Fruit fly (Drosophila melanogaster) whole organism, embryonic: Measurements from ENCODE around the gene et.

Experiments used
- Atf3 ChIP-seq: fragments of 200-800 bp; sonication (Bioruptor generic); optimal IDR thresholded peaks from 3 replicates; lab custom pipeline; 2016; ENCODE audit warnings: missing biosample characterization, missing genetic modification characterization
- BtbVII ChIP-seq: fragments of 200-800 bp; sonication (Bioruptor generic); optimal IDR thresholded peaks from 3 replicates; lab custom pipeline; 2017; ENCODE audit warnings: missing biosample characterization, mild to moderate bottlenecking, missing genetic modification characterization
- CG10147 ChIP-seq: fragments of 200-800 bp; sonication (Bioruptor generic); optimal IDR thresholded peaks from 2 replicates; lab custom pipeline; 2019; ENCODE audit warnings: missing biosample characterization, mild to moderate bottlenecking, missing genetic modification characterization, moderate library complexity
- CG11085 ChIP-seq: fragments of 200-800 bp; sonication (Bioruptor generic); IDR thresholded peaks from 2 replicates; pipeline ENCODE4 v1.3.6; 2022; ENCODE audit warnings: missing biosample characterization, missing genetic modification characterization
- CG12299 ChIP-seq: fragments of 200-800 bp; sonication (Bioruptor generic); optimal IDR thresholded peaks from 2 replicates; lab custom pipeline; 2018; ENCODE audit warnings: missing biosample characterization, mild to moderate bottlenecking, missing genetic modification characterization
- CG1233 ChIP-seq: fragments of 200-800 bp; sonication (Bioruptor generic); optimal IDR thresholded peaks from 4 replicates; lab custom pipeline; 2018; ENCODE audit warnings: missing biosample characterization, mild to moderate bottlenecking, missing genetic modification characterization
- CG17328 ChIP-seq: fragments of 200-800 bp; sonication (Bioruptor generic); IDR thresholded peaks from 2 replicates; pipeline ENCODE4 v1.3.6; 2022; ENCODE audit warnings: missing biosample characterization, missing genetic modification characterization
- CG17359 ChIP-seq: fragments of 200-800 bp; sonication (Bioruptor generic); optimal IDR thresholded peaks from 3 replicates; lab custom pipeline; 2018; ENCODE audit warnings: missing biosample characterization, mild to moderate bottlenecking, missing genetic modification characterization, moderate library complexity
- CG17829 ChIP-seq: fragments of 200-800 bp; optimal IDR thresholded peaks from 2 replicates; lab custom pipeline; 2019; ENCODE audit warnings: missing biosample characterization, mild to moderate bottlenecking, missing genetic modification characterization, moderate library complexity
- CG18476 ChIP-seq: fragments of 200-800 bp; sonication (Bioruptor generic); optimal IDR thresholded peaks from 2 replicates; lab custom pipeline; 2016; ENCODE audit warnings: missing biosample characterization, mild to moderate bottlenecking, missing genetic modification characterization
- CG2120 ChIP-seq: fragments of 200-800 bp; sonication (Bioruptor generic); optimal IDR thresholded peaks from 3 replicates; lab custom pipeline; 2016; ENCODE audit warnings: missing biosample characterization, missing genetic modification characterization
- CG3281 ChIP-seq: fragments of 200-800 bp; sonication (Bioruptor generic); optimal IDR thresholded peaks from 3 replicates; lab custom pipeline; 2017; ENCODE audit warnings: missing biosample characterization, mild to moderate bottlenecking, missing genetic modification characterization
- CG34376 ChIP-seq: fragments of 200-800 bp; sonication (Bioruptor generic); optimal IDR thresholded peaks from 2 replicates; lab custom pipeline; 2018; ENCODE audit warnings: missing biosample characterization, mild to moderate bottlenecking, missing genetic modification characterization
- CG5245 ChIP-seq: fragments of 200-800 bp; sonication (Bioruptor generic); optimal IDR thresholded peaks from 3 replicates; lab custom pipeline; 2016; ENCODE audit warnings: missing biosample characterization, missing genetic modification characterization
- CG7271 ChIP-seq: fragments of 200-800 bp; sonication (Bioruptor generic); optimal IDR thresholded peaks from 2 replicates; lab custom pipeline; 2018; ENCODE audit warnings: missing biosample characterization, mild to moderate bottlenecking, missing genetic modification characterization, moderate library complexity
- CG7556 ChIP-seq: fragments of 200-800 bp; sonication (Bioruptor generic); optimal IDR thresholded peaks from 2 replicates; lab custom pipeline; 2017; ENCODE audit warnings: missing biosample characterization, mild to moderate bottlenecking, missing genetic modification characterization
- CG7839 ChIP-seq: fragments of 200-800 bp; sonication (Bioruptor generic); optimal IDR thresholded peaks from 3 replicates; lab custom pipeline; 2018; ENCODE audit warnings: missing biosample characterization, mild to moderate bottlenecking, missing genetic modification characterization, moderate library complexity
- CG8089 ChIP-seq: fragments of 200-800 bp; sonication (Bioruptor generic); optimal IDR thresholded peaks from 3 replicates; lab custom pipeline; 2016; ENCODE audit warnings: missing biosample characterization, missing genetic modification characterization
- CG9797 ChIP-seq: fragments of 200-800 bp; sonication (Bioruptor generic); optimal IDR thresholded peaks from 3 replicates; lab custom pipeline; 2018; ENCODE audit warnings: missing biosample characterization, mild to moderate bottlenecking, missing genetic modification characterization
- CTCF ChIP-seq: fragments of 200-800 bp; sonication (Bioruptor generic); optimal IDR thresholded peaks from 2 replicates; lab custom pipeline; 2017; ENCODE audit warnings: missing biosample characterization, mild to moderate bottlenecking, missing genetic modification characterization, moderate library complexity
- D ChIP-seq, 2 experiments: fragments of 200-800 bp in 1 of 2; fragments of >200 bp in 1 of 2; sonication (Bioruptor generic) in 1 of 2; optimal IDR thresholded peaks; 2 replicates in 1 of 2; 3 replicates in 1 of 2; lab custom pipeline; 2017; ENCODE audit warnings: mild to moderate bottlenecking in 1 of 2, missing biosample characterization in 1 of 2, missing genetic modification characterization in 1 of 2, missing genetic modification reagents in 1 of 2
- Deaf1 ChIP-seq: fragments of 200-800 bp; optimal IDR thresholded peaks from 3 replicates; lab custom pipeline; 2019; ENCODE audit warnings: missing biosample characterization, mild to moderate bottlenecking, missing genetic modification characterization, moderate library complexity
- HLH4C ChIP-seq: fragments of 200-800 bp; sonication (Bioruptor generic); IDR thresholded peaks from 3 replicates; pipeline ENCODE4 v1.3.6; 2022; ENCODE audit warnings: missing biosample characterization, missing genetic modification characterization; ENCODE audit not compliant: partially characterized antibody
- MESR4 ChIP-seq: fragments of 200-800 bp; sonication (Bioruptor generic); optimal IDR thresholded peaks from 2 replicates; lab custom pipeline; 2018; ENCODE audit warnings: missing biosample characterization, mild to moderate bottlenecking, missing genetic modification characterization, moderate library complexity
- Nf-YB ChIP-seq: fragments of 200-800 bp; sonication (Bioruptor generic); optimal IDR thresholded peaks from 3 replicates; lab custom pipeline; 2019; ENCODE audit warnings: missing biosample characterization, mild to moderate bottlenecking, missing genetic modification characterization, moderate library complexity
- Optix ChIP-seq: fragments of 200-800 bp; sonication (Bioruptor generic); IDR thresholded peaks from 3 replicates; pipeline ENCODE4 v1.3.6; 2022; ENCODE audit warnings: missing biosample characterization, missing genetic modification characterization
- Rfx ChIP-seq: fragments of 200-800 bp; sonication (Bioruptor generic); IDR thresholded peaks from 2 replicates; pipeline ENCODE4 v1.3.6; 2022; ENCODE audit warnings: missing biosample characterization, missing genetic modification characterization
- Sox102F ChIP-seq: fragments of 200-800 bp; sonication (Bioruptor generic); optimal IDR thresholded peaks from 2 replicates; lab custom pipeline; 2018; ENCODE audit warnings: missing biosample characterization, mild to moderate bottlenecking, missing genetic modification characterization, moderate library complexity
- Tbp ChIP-seq: fragments of >200 bp; optimal IDR thresholded peaks from 2 replicates; lab custom pipeline; 2018; ENCODE audit warnings: missing biosample characterization, missing genetic modification characterization
- chif ChIP-seq, 2 experiments: fragments of 200-800 bp; sonication (Bioruptor generic); optimal IDR thresholded peaks; 3 replicates each; lab custom pipeline; 2016; ENCODE audit warnings: missing biosample characterization in 2 of 2, missing genetic modification characterization in 2 of 2
- crp ChIP-seq, 2 experiments: fragments of 200-800 bp; sonication (Bioruptor generic); optimal IDR thresholded peaks; 2 replicates in 1 of 2; 3 replicates in 1 of 2; lab custom pipeline; 2017; ENCODE audit warnings: missing biosample characterization in 2 of 2, missing genetic modification characterization in 2 of 2, mild to moderate bottlenecking in 1 of 2, moderate library complexity in 1 of 2
- eve ChIP-seq, 2 experiments: fragments of >200 bp; optimal IDR thresholded peaks; 2 replicates each; lab custom pipeline; 2017; ENCODE audit warnings: missing biosample characterization in 2 of 2, missing genetic modification characterization in 2 of 2
- fd64A ChIP-seq: fragments of 200-800 bp; sonication (Bioruptor generic); optimal IDR thresholded peaks from 3 replicates; lab custom pipeline; 2018; ENCODE audit warnings: missing biosample characterization, mild to moderate bottlenecking, missing genetic modification characterization
- jumu ChIP-seq: fragments of 200-800 bp; sonication (Bioruptor generic); optimal IDR thresholded peaks from 3 replicates; lab custom pipeline; 2016; ENCODE audit warnings: missing biosample characterization, missing genetic modification characterization
- ken ChIP-seq: fragments of 200-800 bp; sonication (Bioruptor generic); IDR thresholded peaks from 3 replicates; pipeline ENCODE4 v1.3.6; 2022; ENCODE audit warnings: missing biosample characterization, missing genetic modification characterization
- lab ChIP-seq: fragments of 200-800 bp; sonication (Bioruptor generic); optimal IDR thresholded peaks from 3 replicates; lab custom pipeline; 2017; ENCODE audit warnings: missing biosample characterization, missing genetic modification characterization, mild to moderate bottlenecking, moderate library complexity, missing genetic modification reagents
- pan ChIP-seq, 4 experiments: fragments of >200 bp in 3 of 4; fragments of 200-800 bp in 1 of 4; sonication (Bioruptor generic) in 1 of 4; optimal IDR thresholded peaks in 3 of 4; IDR thresholded peaks in 1 of 4; 2 replicates each; pipeline versions ENCODE4 v1.3.6 to Lab custom; 2017 to 2022; ENCODE audit warnings: missing biosample characterization in 2 of 4, missing genetic modification characterization in 2 of 4, mixed read lengths in 1 of 4
- peb ChIP-seq: fragments of 200-800 bp; sonication (Bioruptor generic); IDR thresholded peaks from 2 replicates; pipeline ENCODE4 v1.3.6; 2022; ENCODE audit warnings: missing biosample characterization, missing genetic modification characterization
- pita ChIP-seq: fragments of 200-800 bp; sonication (Bioruptor generic); optimal IDR thresholded peaks from 2 replicates; lab custom pipeline; 2017; ENCODE audit warnings: missing biosample characterization, mild to moderate bottlenecking, missing genetic modification characterization
- pnt ChIP-seq: fragments of 200-800 bp; sonication (Bioruptor generic); optimal IDR thresholded peaks from 3 replicates; lab custom pipeline; 2016; ENCODE audit warnings: missing biosample characterization, missing genetic modification characterization
- ranshi ChIP-seq: fragments of 200-800 bp; sonication (Bioruptor generic); IDR thresholded peaks from 2 replicates; pipeline ENCODE4 v1.3.6; 2022; ENCODE audit warnings: missing biosample characterization, missing genetic modification characterization
- scrt ChIP-seq: fragments of 200-800 bp; sonication (Bioruptor generic); optimal IDR thresholded peaks from 2 replicates; lab custom pipeline; 2018; ENCODE audit warnings: missing biosample characterization, mild to moderate bottlenecking, missing genetic modification characterization, moderate library complexity
- sisA ChIP-seq: fragments of 200-800 bp; sonication (Bioruptor generic); IDR thresholded peaks from 2 replicates; pipeline ENCODE4 v1.3.6; 2022; ENCODE audit warnings: missing biosample characterization, missing genetic modification characterization
- stc ChIP-seq: fragments of 200-800 bp; sonication (Bioruptor generic); IDR thresholded peaks from 2 replicates; pipeline ENCODE4 v1.3.6; 2022; ENCODE audit warnings: missing biosample characterization, missing genetic modification characterization
- tna ChIP-seq: fragments of 200-800 bp; sonication (Bioruptor generic); IDR thresholded peaks from 2 replicates; pipeline ENCODE4 v1.3.6; 2022; ENCODE audit warnings: missing biosample characterization, missing genetic modification characterization; ENCODE audit not compliant: partially characterized antibody
- trh ChIP-seq: fragments of 200-800 bp; sonication (Bioruptor generic); optimal IDR thresholded peaks from 2 replicates; lab custom pipeline; 2016; ENCODE audit warnings: missing biosample characterization, missing genetic modification characterization
- tx ChIP-seq: fragments of 200-800 bp; sonication (Bioruptor generic); optimal IDR thresholded peaks from 2 replicates; lab custom pipeline; 2016; ENCODE audit warnings: missing biosample characterization, missing genetic modification characterization
- unpg ChIP-seq: fragments of 200-800 bp; sonication (Bioruptor generic); optimal IDR thresholded peaks from 3 replicates; lab custom pipeline; 2018; ENCODE audit warnings: missing biosample characterization, mild to moderate bottlenecking, missing genetic modification characterization, moderate library complexity

et gene

dm6 chrX:19651757-19652419 is 23.8 kb downstream of the et start, which contains the start of the genes Ranbp21 and Elys (continued):
- TF ChIP-seq pan (optimal IDR thresholded peaks at IDR 0.05; lab: Kevin White, UChicago) (no peak), pan (GFP tag; optimal IDR thresholded peaks at IDR 0.05 in 1 of 2, IDR thresholded peaks at IDR 0.05 in 1 of 2) (peak in 1 of 2 experiments; percentile 68), scrt (GFP tag; lab: Kevin White, UChicago) (no peak), Atf3 (GFP tag; lab: Kevin White, UChicago) (peak; percentile 32), CG34376 (GFP tag; lab: Kevin White, UChicago) (no peak), Nf-YB (GFP tag; lab: Kevin White, UChicago) (no peak), sisA (peak; percentile 66), Optix (peak; percentile 57; the same call in 2 of the 3 replicates), Sox102F (no peak), peb (no peak), jumu (GFP tag; lab: Kevin White, UChicago) (peak; percentile 78), CG7839 (no peak), CG17359 (tag; lab: Kevin White, UChicago) (no peak), CG5245 (GFP tag; lab: Kevin White, UChicago) (peak; percentile 28), D (optimal IDR thresholded peaks at IDR 0.05; lab: Kevin White, UChicago) (no peak), D (GFP tag; optimal IDR thresholded peaks at IDR 0.05; lab: Kevin White, UChicago) (no peak), crp (GFP tag; optimal IDR thresholded peaks at IDR 0.05; lab: Kevin White, UChicago) (peak in 1 of 2 experiments; percentile 38), BtbVII (GFP tag; lab: Kevin White, UChicago) (no peak), CG10147 (GFP tag; lab: Kevin White, UChicago) (no peak), HLH4C (GFP tag; lab: Robert Waterston, UW) (no peak; the same call in none of the 3 replicates), CG18476 (GFP tag; lab: Kevin White, UChicago) (peak; percentile 22), CG1233 (GFP tag; lab: Kevin White, UChicago) (peak; percentile 23), ranshi (GFP tag; lab: Robert Waterston, UW) (peak; percentile 67; the same call in 1 of the 2 replicates), CG7271 (tag; lab: Kevin White, UChicago) (no peak), CTCF (no peak), CG8089 (GFP tag; lab: Kevin White, UChicago) (peak; percentile 38), CG17328 (peak; percentile 33; the same call in 1 of the 2 replicates), MESR4 (peak; percentile 34), CG11085 (GFP tag; lab: Robert Waterston, UW) (0 out of 2 replicates have a peak, but pooled peaks have one; percentile 9), lab (GFP tag; lab: Kevin White, UChicago) (no peak), chif (GFP tag; optimal IDR thresholded peaks at IDR 0.05; lab: Kevin White, UChicago) (peak; percentile 52), CG17829 (tag; lab: Kevin White, UChicago) (peak; percentile 33), Tbp (GFP tag; lab: Kevin White, UChicago) (no peak), CG12299 (tag; lab: Kevin White, UChicago) (no peak), tna (GFP tag; lab: Robert Waterston, UW) (no peak), trh (no peak), pnt (GFP tag; lab: Kevin White, UChicago) (peak; percentile 62), Rfx (GFP tag; lab: Robert Waterston, UW) (peak; percentile 66; the same call in 1 of the 2 replicates), tx (GFP tag; lab: Kevin White, UChicago) (peak; percentile 58), ken (GFP tag; lab: Robert Waterston, UW) (peak; percentile 72; the same call in 2 of the 3 replicates), CG9797 (peak; percentile 40), unpg (no peak), pita (GFP tag; lab: Kevin White, UChicago) (no peak), eve (GFP tag; optimal IDR thresholded peaks at IDR 0.05; lab: Kevin White, UChicago) (no peak), stc (GFP tag; lab: Robert Waterston, UW) (peak; percentile 47; the same call in 1 of the 2 replicates), CG2120 (peak; percentile 73), CG7556 (GFP tag; lab: Kevin White, UChicago) (peak; percentile 34), CG3281 (GFP tag; lab: Kevin White, UChicago) (no peak), Deaf1 (tag; lab: Kevin White, UChicago) (no peak), fd64A (GFP tag; lab: Kevin White, UChicago) (no peak)
